Worm (Caenorhabditis elegans) whole organism, young adult: ENCODE measurements around the gene F46B3.7.

Source experiments
- aptf-3 ChIP-seq: fragments of 200-800 bp; sonication (Bioruptor generic); IDR thresholded peaks from 2 replicates; pipeline ENCODE4 v1.3.6; 2022; ENCODE audit warnings: missing genetic modification characterization, missing compliant biosample characterization
- snpc-3.4 ChIP-seq: sonication (generic microtip); optimal IDR thresholded peaks from 2 replicates; lab custom pipeline; 2017; ENCODE audit warnings: missing genetic modification characterization, mild to moderate bottlenecking, missing compliant biosample characterization, antibody characterized with exemption, moderate library complexity, missing genotype, missing genetic modification reagents

DNA sequence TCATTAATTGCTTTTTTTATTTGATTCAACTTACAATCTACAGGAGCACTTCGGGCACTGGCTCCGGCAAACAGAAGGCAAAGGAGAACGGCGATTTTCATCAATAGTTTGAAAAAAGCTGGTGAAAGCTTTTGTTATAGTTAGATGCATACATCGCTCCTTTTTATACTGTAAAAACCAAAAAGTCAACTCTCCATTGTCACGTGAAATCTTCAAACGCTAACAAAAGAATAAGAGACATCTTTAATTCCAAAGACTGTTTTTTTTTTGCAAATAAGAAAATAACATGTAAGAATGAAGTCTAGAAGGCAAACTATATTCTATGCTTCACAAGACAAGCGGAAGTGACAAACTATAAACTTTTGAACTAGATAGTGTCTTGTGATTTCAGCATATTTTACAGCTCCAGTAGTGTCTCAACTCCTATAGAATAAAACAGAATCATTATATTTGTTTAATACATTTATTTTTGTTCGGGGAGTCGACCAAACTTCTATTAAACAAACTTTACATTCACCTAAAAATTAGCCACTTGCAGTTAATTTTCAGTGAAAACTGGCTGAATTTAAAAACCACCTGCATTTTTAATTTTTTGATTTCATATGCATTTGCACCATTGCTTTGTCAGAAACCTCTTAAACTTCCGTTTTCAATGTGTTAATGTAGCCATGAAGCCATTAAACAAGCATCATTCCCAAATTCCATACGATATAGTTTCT is 7.7 kb upstream of the F46B3.7 start, which contains the start of the genes F46B3.9 and srz-18:
- TF ChIP-seq snpc-3.4 (tag; lab: Kevin White, UChicago) (no peak), aptf-3 (GFP tag; lab: Robert Waterston, UW) (no peak)
